Fruit fly (Drosophila melanogaster) whole organism, embryonic: ENCODE measurements around the gene CCHa2.

ENCODE experiments used
- CG10979 ChIP-seq: fragments of 200-800 bp; sonication (Bioruptor generic); optimal IDR thresholded peaks from 2 replicates; lab custom pipeline; 2018; ENCODE audit warnings: missing biosample characterization, mild to moderate bottlenecking, missing genetic modification characterization, moderate library complexity
- CG12659 ChIP-seq: fragments of 200-800 bp; sonication (Bioruptor generic); optimal IDR thresholded peaks from 3 replicates; lab custom pipeline; 2017; ENCODE audit warnings: mild to moderate bottlenecking, missing biosample characterization, missing genetic modification reagents, missing genetic modification characterization
- CG12769 ChIP-seq: fragments of 200-800 bp; sonication (Bioruptor generic); optimal IDR thresholded peaks from 2 replicates; lab custom pipeline; 2019; ENCODE audit warnings: missing biosample characterization, mild to moderate bottlenecking, missing genetic modification characterization, moderate library complexity
- CG13424 ChIP-seq: fragments of 200-800 bp; sonication (Bioruptor generic); optimal IDR thresholded peaks from 2 replicates; lab custom pipeline; 2019; ENCODE audit warnings: missing biosample characterization, mild to moderate bottlenecking, missing genetic modification characterization, moderate library complexity
- CG16863 ChIP-seq: fragments of 200-800 bp; sonication (Bioruptor generic); optimal IDR thresholded peaks from 3 replicates; lab custom pipeline; 2016; ENCODE audit warnings: missing biosample characterization, missing genetic modification characterization
- CG17802 ChIP-seq: fragments of 200-800 bp; sonication (Bioruptor generic); optimal IDR thresholded peaks from 2 replicates; lab custom pipeline; 2018; ENCODE audit warnings: missing biosample characterization, mild to moderate bottlenecking, missing genetic modification characterization, moderate library complexity
- CG17829 ChIP-seq: fragments of 200-800 bp; optimal IDR thresholded peaks from 2 replicates; lab custom pipeline; 2019; ENCODE audit warnings: missing biosample characterization, mild to moderate bottlenecking, missing genetic modification characterization, moderate library complexity
- CG2120 ChIP-seq: fragments of 200-800 bp; sonication (Bioruptor generic); optimal IDR thresholded peaks from 3 replicates; lab custom pipeline; 2016; ENCODE audit warnings: missing biosample characterization, missing genetic modification characterization
- CG3065 ChIP-seq: fragments of 200-800 bp; sonication (Bioruptor generic); optimal IDR thresholded peaks from 2 replicates; lab custom pipeline; 2016; ENCODE audit warnings: missing biosample characterization, missing genetic modification characterization
- CG31224 ChIP-seq: fragments of 200-800 bp; sonication (Bioruptor generic); IDR thresholded peaks from 2 replicates; pipeline ENCODE4 v1.3.6; 2022; ENCODE audit warnings: missing biosample characterization, missing genetic modification characterization
- CG3838 ChIP-seq: fragments of 200-800 bp; sonication (Bioruptor generic); optimal IDR thresholded peaks from 3 replicates; lab custom pipeline; 2016; ENCODE audit warnings: missing biosample characterization, missing genetic modification characterization
- CG42726 ChIP-seq: fragments of 200-800 bp; sonication (Bioruptor generic); IDR thresholded peaks from 2 replicates; pipeline ENCODE4 v1.3.6; 2022; ENCODE audit warnings: missing biosample characterization, missing genetic modification characterization; ENCODE audit not compliant: partially characterized antibody
- CG4328 ChIP-seq: fragments of 200-800 bp; sonication (Bioruptor generic); optimal IDR thresholded peaks from 3 replicates; lab custom pipeline; 2017; ENCODE audit warnings: missing biosample characterization, missing genetic modification reagents, missing genetic modification characterization
- CG6175 ChIP-seq: fragments of 200-800 bp; sonication (Bioruptor generic); IDR thresholded peaks from 3 replicates; pipeline ENCODE4 v1.3.6; 2022; ENCODE audit warnings: missing biosample characterization, missing genetic modification characterization
- CG6854 ChIP-seq: fragments of 200-800 bp; sonication (Bioruptor generic); optimal IDR thresholded peaks from 3 replicates; lab custom pipeline; 2017; ENCODE audit warnings: missing biosample characterization, mild to moderate bottlenecking, missing genetic modification characterization
- CG7839 ChIP-seq: fragments of 200-800 bp; sonication (Bioruptor generic); optimal IDR thresholded peaks from 3 replicates; lab custom pipeline; 2018; ENCODE audit warnings: missing biosample characterization, mild to moderate bottlenecking, missing genetic modification characterization, moderate library complexity
- CG8281 ChIP-seq: fragments of 200-800 bp; sonication (Bioruptor generic); optimal IDR thresholded peaks from 2 replicates; lab custom pipeline; 2018; ENCODE audit warnings: missing biosample characterization, mild to moderate bottlenecking, missing genetic modification characterization, moderate library complexity
- CG8478 ChIP-seq: fragments of >200 bp; optimal IDR thresholded peaks from 2 replicates; lab custom pipeline; 2018
- CG9727 ChIP-seq: fragments of 200-800 bp; sonication (Bioruptor generic); optimal IDR thresholded peaks from 3 replicates; lab custom pipeline; 2017; ENCODE audit warnings: missing biosample characterization, mild to moderate bottlenecking, missing genetic modification characterization
- CG9817 ChIP-seq: fragments of 200-800 bp; sonication (Bioruptor generic); optimal IDR thresholded peaks from 2 replicates; lab custom pipeline; 2018; ENCODE audit warnings: missing biosample characterization, mild to moderate bottlenecking, missing genetic modification characterization, moderate library complexity
- Camta ChIP-seq: fragments of 200-800 bp; sonication (Bioruptor generic); optimal IDR thresholded peaks from 2 replicates; lab custom pipeline; 2016; ENCODE audit warnings: missing biosample characterization, missing genetic modification characterization
- CkIIα-i1 ChIP-seq: fragments of 200-800 bp; sonication (Bioruptor generic); IDR thresholded peaks from 2 replicates; pipeline ENCODE4 v1.3.6; 2022; ENCODE audit warnings: missing biosample characterization, missing genetic modification characterization
- Dad ChIP-seq: fragments of 200-800 bp; sonication (Bioruptor generic); optimal IDR thresholded peaks from 3 replicates; lab custom pipeline; 2016; ENCODE audit warnings: missing biosample characterization, missing genetic modification characterization
- Gsc ChIP-seq: fragments of 200-800 bp; sonication (Bioruptor generic); IDR thresholded peaks from 2 replicates; pipeline ENCODE4 v1.3.6; 2022; ENCODE audit warnings: missing biosample characterization, missing genetic modification characterization
- Hmr ChIP-seq: fragments of 200-800 bp; sonication (Bioruptor generic); optimal IDR thresholded peaks from 3 replicates; lab custom pipeline; 2017; ENCODE audit warnings: mild to moderate bottlenecking, missing biosample characterization, missing genetic modification reagents, missing genetic modification characterization
- Hmx ChIP-seq: fragments of 200-800 bp; sonication (Bioruptor generic); optimal IDR thresholded peaks from 2 replicates; lab custom pipeline; 2016; ENCODE audit warnings: missing biosample characterization, missing genetic modification characterization
- NFAT ChIP-seq: fragments of 200-800 bp; sonication (Bioruptor generic); IDR thresholded peaks from 2 replicates; pipeline ENCODE4 v1.3.6; 2022; ENCODE audit warnings: missing biosample characterization, missing genetic modification characterization
- NK7.1 ChIP-seq: fragments of 200-800 bp; sonication (Bioruptor generic); optimal IDR thresholded peaks from 3 replicates; lab custom pipeline; 2016; ENCODE audit warnings: missing biosample characterization, missing genetic modification characterization
- Nf-YA ChIP-seq: fragments of 200-800 bp; sonication (Bioruptor generic); IDR thresholded peaks from 2 replicates; pipeline ENCODE4 v1.3.6; 2022; ENCODE audit warnings: missing biosample characterization, missing genetic modification characterization
- Rx ChIP-seq: fragments of 200-800 bp; sonication (Bioruptor generic); IDR thresholded peaks from 2 replicates; pipeline ENCODE4 v1.3.6; 2022; ENCODE audit warnings: missing biosample characterization, missing genetic modification characterization
- Side ChIP-seq: fragments of 200-800 bp; sonication (Bioruptor generic); optimal IDR thresholded peaks from 2 replicates; lab custom pipeline; 2016; ENCODE audit warnings: missing biosample characterization, missing genetic modification characterization
- Xbp1 ChIP-seq: fragments of 200-800 bp; sonication (Bioruptor generic); optimal IDR thresholded peaks from 3 replicates; lab custom pipeline; 2016; ENCODE audit warnings: missing biosample characterization, mild to moderate bottlenecking, missing genetic modification characterization
- ab ChIP-seq: fragments of 200-800 bp; sonication (Bioruptor generic); optimal IDR thresholded peaks from 2 replicates; lab custom pipeline; 2016; ENCODE audit warnings: missing biosample characterization, missing genetic modification characterization
- ap ChIP-seq: fragments of 200-800 bp; sonication (Bioruptor generic); IDR thresholded peaks from 2 replicates; pipeline ENCODE4 v1.3.6; 2022; ENCODE audit warnings: missing biosample characterization, missing genetic modification characterization
- bbx ChIP-seq: fragments of 200-800 bp; sonication (Bioruptor generic); IDR thresholded peaks from 2 replicates; pipeline ENCODE4 v1.3.6; 2022; ENCODE audit warnings: missing biosample characterization, missing genetic modification characterization; ENCODE audit not compliant: partially characterized antibody
- cato ChIP-seq: fragments of 200-800 bp; sonication (Bioruptor generic); optimal IDR thresholded peaks from 2 replicates; lab custom pipeline; 2016; ENCODE audit warnings: missing biosample characterization, missing genetic modification characterization, borderline replicate concordance
- ci ChIP-seq: fragments of 200-800 bp; sonication (Bioruptor generic); IDR thresholded peaks from 3 replicates; pipeline ENCODE4 v1.3.6; 2022; ENCODE audit warnings: missing biosample characterization, missing genetic modification characterization
- cwo ChIP-seq: fragments of 200-800 bp; sonication (Bioruptor generic); optimal IDR thresholded peaks from 3 replicates; lab custom pipeline; 2017; ENCODE audit warnings: missing biosample characterization, missing genetic modification characterization, mild to moderate bottlenecking, moderate library complexity, missing genetic modification reagents
- dm ChIP-seq: fragments of 200-800 bp; sonication (Bioruptor generic); optimal IDR thresholded peaks from 3 replicates; lab custom pipeline; 2016; ENCODE audit warnings: missing biosample characterization, missing genetic modification characterization
- emc ChIP-seq: fragments of 200-800 bp; sonication (Bioruptor generic); optimal IDR thresholded peaks from 2 replicates; lab custom pipeline; 2016; ENCODE audit warnings: missing biosample characterization, missing genetic modification characterization
- fd96Cb ChIP-seq: fragments of 200-800 bp; sonication (Bioruptor generic); optimal IDR thresholded peaks from 2 replicates; lab custom pipeline; 2018; ENCODE audit warnings: missing biosample characterization, mild to moderate bottlenecking, missing genetic modification characterization, moderate library complexity
- grau ChIP-seq: fragments of 200-800 bp; optimal IDR thresholded peaks from 3 replicates; lab custom pipeline; 2019; ENCODE audit warnings: missing biosample characterization, mild to moderate bottlenecking, missing genetic modification characterization, moderate library complexity
- inv ChIP-seq: fragments of 200-800 bp; sonication (Bioruptor generic); IDR thresholded peaks from 2 replicates; pipeline ENCODE4 v1.3.6; 2022; ENCODE audit warnings: missing biosample characterization, missing genetic modification characterization; ENCODE audit not compliant: partially characterized antibody
- klu ChIP-seq: fragments of 200-800 bp; sonication (Bioruptor generic); IDR thresholded peaks from 2 replicates; pipeline ENCODE4 v1.3.6; 2022; ENCODE audit warnings: missing biosample characterization, missing genetic modification characterization
- lilli ChIP-seq: fragments of 200-800 bp; sonication (Bioruptor generic); optimal IDR thresholded peaks from 3 replicates; lab custom pipeline; 2016; ENCODE audit warnings: missing biosample characterization, missing genetic modification characterization
- lmd ChIP-seq: fragments of 200-800 bp; sonication (Bioruptor generic); IDR thresholded peaks from 2 replicates; pipeline ENCODE4 v1.3.6; 2022; ENCODE audit warnings: missing biosample characterization, missing genetic modification characterization
- lola ChIP-seq, 3 experiments: fragments of >200 bp in 2 of 3; fragments of 200-800 bp in 1 of 3; sonication (Bioruptor generic) in 1 of 3; optimal IDR thresholded peaks; 2 replicates each; lab custom pipeline; 2017 to 2019; ENCODE audit warnings: missing biosample characterization in 3 of 3, missing genetic modification characterization in 3 of 3, mild to moderate bottlenecking in 1 of 3, moderate library complexity in 1 of 3
- sim ChIP-seq: fragments of 200-800 bp; sonication (Bioruptor generic); IDR thresholded peaks from 2 replicates; pipeline ENCODE4 v1.3.6; 2022; ENCODE audit warnings: missing biosample characterization, missing genetic modification characterization
- zen ChIP-seq: fragments of 200-800 bp; sonication (Bioruptor generic); optimal IDR thresholded peaks from 3 replicates; lab custom pipeline; 2018; ENCODE audit warnings: missing biosample characterization, mild to moderate bottlenecking, missing genetic modification characterization, moderate library complexity

Gene CCHa2

DNA sequence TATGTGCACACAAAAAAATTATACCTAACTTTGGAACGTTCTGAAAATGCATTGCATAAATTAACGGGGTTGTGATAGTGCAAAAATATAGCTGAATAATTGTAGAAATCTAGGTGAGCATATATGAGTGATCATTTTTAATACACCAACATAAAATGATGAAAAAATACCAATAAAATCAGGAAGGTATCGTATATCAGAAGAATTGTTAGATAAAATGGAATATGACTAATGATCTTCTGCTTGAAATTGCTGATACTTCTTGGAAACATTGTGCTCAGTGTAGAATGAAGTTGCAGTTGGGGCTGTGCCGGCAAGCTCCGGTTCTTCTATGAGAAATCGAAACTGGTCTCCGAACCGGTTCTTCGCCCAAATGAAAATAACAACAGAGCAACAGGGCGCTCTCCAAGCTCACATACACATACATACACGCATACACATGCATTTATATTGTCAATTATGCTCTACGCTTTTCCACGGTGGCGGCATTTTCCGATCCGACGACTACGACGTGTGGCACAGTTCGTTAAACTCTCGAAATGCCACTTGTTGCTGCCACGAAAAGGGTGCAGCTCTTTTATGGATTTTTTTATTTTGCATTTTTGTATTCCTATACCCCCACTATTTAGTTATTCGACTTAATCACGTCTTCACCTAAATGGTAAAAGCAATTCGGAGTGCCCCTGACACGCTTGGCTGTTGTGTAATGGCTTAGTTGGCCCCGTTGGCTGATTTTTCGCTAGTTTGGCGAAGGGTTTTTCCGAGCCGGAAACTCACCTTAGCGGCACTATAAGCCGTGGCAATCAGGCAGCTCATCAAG lies 6.1 kb upstream of the CCHa2 start (continued):
- TF ChIP-seq CG42726 (GFP tag; lab: Robert Waterston, UW), result no peak
- peak; percentile 81 for TF ChIP-seq Rx (GFP tag; lab: Robert Waterston, UW)
- TF ChIP-seq bbx (GFP tag; lab: Robert Waterston, UW), result no peak
- peak; percentile 88 for TF ChIP-seq fd96Cb (tag; lab: Kevin White, UChicago)
- peak; percentile 68 for TF ChIP-seq ap (GFP tag; lab: Robert Waterston, UW)
- TF ChIP-seq Hmr (GFP tag; lab: Kevin White, UChicago), result peak; percentile 87
- peak; percentile 71 for TF ChIP-seq CG3065 (GFP tag; lab: Kevin White, UChicago)
- peak; percentile 92 for TF ChIP-seq CG12659 (GFP tag; lab: Kevin White, UChicago)
- peak; percentile 90 for TF ChIP-seq lmd
- peak; percentile 58 for TF ChIP-seq NFAT (GFP tag; lab: Robert Waterston, UW)
- peak; percentile 92 for TF ChIP-seq CG13424 (tag; lab: Kevin White, UChicago)
- 0 out of 2 replicates have a peak, but pooled peaks have one; percentile 14 for TF ChIP-seq Nf-YA
- peak; percentile 32 for TF ChIP-seq Hmx
- peak; percentile 79 for TF ChIP-seq sim
- TF ChIP-seq CG10979 (tag; lab: Kevin White, UChicago), result peak; percentile 93
- peak; percentile 63 for TF ChIP-seq CG6854 (GFP tag; lab: Kevin White, UChicago)
- TF ChIP-seq CG6175 (GFP tag; lab: Robert Waterston, UW), result 0 out of 3 replicates have a peak, but pooled peaks have one; percentile 32
- TF ChIP-seq CkIIα-i1 (GFP tag; lab: Robert Waterston, UW), result 0 out of 2 replicates have a peak, but pooled peaks have one; percentile 21
- peak; percentile 93 for TF ChIP-seq CG17829
- peak; percentile 93 for TF ChIP-seq grau (tag; lab: Kevin White, UChicago)
- peak; percentile 72 for TF ChIP-seq cwo
- TF ChIP-seq inv (GFP tag; lab: Robert Waterston, UW), result no peak
- peak; percentile 81 for TF ChIP-seq klu (GFP tag; lab: Robert Waterston, UW)
- peak; percentile 95 for TF ChIP-seq CG7839
- TF ChIP-seq CG16863 (GFP tag; lab: Kevin White, UChicago), result peak; percentile 90
- peak; percentile 79 for TF ChIP-seq CG9817 (tag; lab: Kevin White, UChicago)
- TF ChIP-seq dm, result peak; percentile 71
- peak; percentile 52 for TF ChIP-seq ab (GFP tag; lab: Kevin White, UChicago)
- peak; percentile 84 for TF ChIP-seq Dad (GFP tag; lab: Kevin White, UChicago)
- peak; percentile 58 for TF ChIP-seq NK7.1 (GFP tag; lab: Kevin White, UChicago)
- peak; percentile 91 for TF ChIP-seq lilli (GFP tag; lab: Kevin White, UChicago)
- TF ChIP-seq lola (GFP tag; optimal IDR thresholded peaks at IDR 0.05; lab: Kevin White, UChicago), result peak in 1 of 3 experiments; percentile 94
- peak; percentile 73 for TF ChIP-seq CG4328 (GFP tag; lab: Kevin White, UChicago)
- TF ChIP-seq CG9727 (GFP tag; lab: Kevin White, UChicago), result peak; percentile 91
- TF ChIP-seq CG2120, result peak; percentile 92
- peak; percentile 49 for TF ChIP-seq Gsc
- peak; percentile 89 for TF ChIP-seq Camta (GFP tag; lab: Kevin White, UChicago)
- TF ChIP-seq ci (GFP tag; lab: Robert Waterston, UW), result peak; percentile 87
- peak; percentile 86 for TF ChIP-seq Side
- TF ChIP-seq CG8281, result peak; percentile 77
- peak; percentile 69 for TF ChIP-seq CG17802 (tag; lab: Kevin White, UChicago)
- peak; percentile 77 for TF ChIP-seq cato (GFP tag; lab: Kevin White, UChicago)
- TF ChIP-seq CG12769 (tag; lab: Kevin White, UChicago), result peak; percentile 85
- peak; percentile 78 for TF ChIP-seq zen (tag; lab: Kevin White, UChicago)
- TF ChIP-seq emc, result peak; percentile 31
- peak; percentile 77 for TF ChIP-seq CG31224 (GFP tag; lab: Robert Waterston, UW)
- peak; percentile 75 for TF ChIP-seq CG3838 (GFP tag; lab: Kevin White, UChicago)
- no peak for TF ChIP-seq CG8478 (lab: Kevin White, UChicago)
- TF ChIP-seq Xbp1 (GFP tag; lab: Kevin White, UChicago), result peak; percentile 90
